Worm (Caenorhabditis elegans): Measurements from ENCODE around the gene C40H1.7.

DNA sequence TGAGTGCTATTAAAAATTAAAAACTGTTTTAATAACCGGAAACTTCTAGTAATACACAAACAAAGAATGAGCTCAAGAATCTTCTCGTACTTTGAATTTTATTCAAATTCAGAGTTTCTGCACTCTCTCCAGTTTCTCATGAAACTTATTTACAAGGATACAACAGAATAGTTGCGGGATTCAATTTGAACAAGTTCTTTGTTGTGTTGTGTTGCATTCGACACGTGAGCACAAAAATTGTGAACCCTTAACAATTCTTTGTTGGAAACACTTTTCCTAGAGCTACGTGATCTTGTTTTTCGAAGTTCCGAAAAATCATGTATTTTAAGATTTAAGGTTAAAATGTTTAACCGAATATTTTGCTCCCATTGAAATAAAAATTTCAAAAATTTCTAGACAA lies 49.0 kb downstream of the C40H1.7 start:
- TF ChIP-seq hmg-4 (GFP tag; optimal IDR thresholded peaks at IDR 0.05) (no peak), ets-7 (tag; optimal IDR thresholded peaks at IDR 0.05) (no peak), flt-1 (GFP tag; IDR thresholded peaks at IDR 0.05) (no peak), ama-1 (optimal IDR thresholded peaks at IDR 0.05) (no peak), pes-1 (GFP tag; IDR thresholded peaks at IDR 0.05) (no peak)
